Worm (Caenorhabditis elegans) whole organism, L2 larva: ENCODE data around the gene F45E1.2.

Experiments used
- ZK546.5 ChIP-seq: sonication (generic microtip); optimal IDR thresholded peaks from 2 replicates; lab custom pipeline; 2017; ENCODE audit warnings: missing biosample characterization, missing genetic modification characterization
- ama-1 ChIP-seq: fragments of 150-350 bp; optimal IDR thresholded peaks from 2 replicates; lab custom pipeline; 2018; ENCODE audit warnings: inconsistent platforms
- egl-27 ChIP-seq: sonication (generic microtip); optimal IDR thresholded peaks from 3 replicates; lab custom pipeline; 2017; ENCODE audit warnings: missing biosample characterization, missing genetic modification reagents, missing genetic modification characterization
- nhr-10 ChIP-seq: sonication (generic microtip); optimal IDR thresholded peaks from 2 replicates; lab custom pipeline; 2017; ENCODE audit warnings: missing biosample characterization, missing genetic modification characterization
- nhr-12 ChIP-seq: fragments of 150-350 bp; optimal IDR thresholded peaks from 2 replicates; lab custom pipeline; 2014; ENCODE audit warnings: missing biosample characterization, missing genetic modification characterization
- nhr-25 ChIP-seq: fragments of 150-350 bp; sonication (generic microtip); optimal IDR thresholded peaks from 3 replicates; lab custom pipeline; 2014; ENCODE audit warnings: missing biosample characterization, missing genetic modification characterization

DNA sequence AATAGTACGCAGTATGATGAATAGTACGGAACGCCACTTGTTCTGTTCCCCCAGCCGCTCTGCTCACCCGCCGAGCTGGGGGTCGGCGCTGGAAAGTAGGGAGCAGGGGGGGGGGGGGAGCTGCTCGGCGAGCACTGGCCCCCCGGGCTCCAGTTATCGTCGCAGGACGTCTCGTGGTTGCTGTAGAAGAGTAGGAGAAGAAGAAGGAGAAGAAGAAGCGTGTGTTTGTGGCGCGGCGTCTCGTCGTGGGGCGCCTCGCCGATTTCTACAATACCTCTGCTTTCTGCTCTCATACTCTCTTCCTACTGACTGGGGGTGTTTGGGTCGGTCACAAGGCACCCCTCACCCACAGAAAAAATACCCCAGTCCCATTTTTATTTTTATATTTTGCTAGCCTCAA lies 13.8 kb downstream of the F45E1.2 start:
- TF ChIP-seq egl-27 (no peak), nhr-10 (tag; lab: Kevin White, UChicago) (no peak), ama-1 (lab: Kevin White, UChicago) (no peak), ZK546.5 (tag; lab: Kevin White, UChicago) (no peak), nhr-25 (tag; lab: Kevin White, UChicago) (no peak), nhr-12 (tag; lab: Kevin White, UChicago) (no peak)
